Worm (Caenorhabditis elegans) whole organism, mixed stage, embryonic: ENCODE results near the gene F37C12.10.

Source experiments
- blmp-1 ChIP-seq: fragments of 150-350 bp; optimal IDR thresholded peaks from 2 replicates; lab custom pipeline; 2014; ENCODE audit warnings: missing biosample characterization, missing genetic modification characterization
- nhr-237 ChIP-seq: fragments of 150-350 bp; optimal IDR thresholded peaks from 2 replicates; lab custom pipeline; 2014; ENCODE audit warnings: missing biosample characterization, missing genetic modification characterization
- pha-4 ChIP-seq: fragments of 150-350 bp; optimal IDR thresholded peaks from 2 replicates; lab custom pipeline; 2018; ENCODE audit warnings: missing biosample characterization, missing genetic modification reagents, missing genetic modification characterization
- snpc-4 ChIP-seq: fragments of 150-350 bp; optimal IDR thresholded peaks from 2 replicates; lab custom pipeline; 2014; ENCODE audit warnings: missing biosample characterization, missing genetic modification characterization
- unc-39 ChIP-seq: fragments of 150-350 bp; optimal IDR thresholded peaks from 2 replicates; lab custom pipeline; 2014; ENCODE audit warnings: missing biosample characterization, missing genetic modification characterization

ce11 chrIII:7153747-7154238, 34.4 kb downstream of the F37C12.10 start, which contains the start of gene ogt-1:
- no peak for TF ChIP-seq snpc-4 (tag; lab: Kevin White, UChicago)
- TF ChIP-seq nhr-237 (tag; lab: Kevin White, UChicago), result peak; percentile 87
- TF ChIP-seq pha-4 (tag; lab: Kevin White, UChicago), result peak; percentile 57
- no peak for TF ChIP-seq unc-39 (tag; lab: Kevin White, UChicago)
- no peak for TF ChIP-seq blmp-1 (tag; lab: Kevin White, UChicago)
